Fruit fly (Drosophila melanogaster): ENCODE results near the gene CG14864.

Gene CG14864

DNA sequence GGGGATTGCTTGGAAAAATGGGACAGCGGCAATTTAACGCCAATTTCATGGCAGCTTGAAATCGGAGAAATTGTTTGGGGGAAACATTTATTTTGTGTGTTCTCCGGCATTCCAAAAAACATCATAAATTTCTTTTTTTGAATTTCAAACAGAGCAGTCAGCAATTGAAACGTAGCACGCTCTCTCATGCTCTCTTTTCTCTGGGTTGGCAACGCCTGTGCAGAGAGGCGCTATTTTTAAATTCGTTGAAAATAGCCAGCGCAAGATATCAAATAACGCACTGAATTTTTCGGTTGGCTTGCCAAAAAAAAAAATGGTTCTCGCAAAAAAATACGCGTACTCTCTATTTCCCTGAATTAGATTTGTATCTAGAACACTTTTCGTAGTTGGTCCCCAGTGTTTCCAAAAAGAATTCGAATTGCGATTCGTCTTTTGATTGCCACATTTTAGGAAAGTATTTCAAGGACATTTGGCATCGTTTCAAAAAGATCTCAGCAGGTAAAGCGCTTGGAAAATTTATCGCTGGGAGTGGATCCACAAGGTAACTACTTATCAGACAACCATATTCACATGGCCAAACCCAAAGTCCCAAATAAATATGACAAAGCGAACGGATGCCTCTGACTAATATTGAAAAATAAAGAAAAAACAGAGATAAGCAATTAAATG lies 17.8 kb upstream of the CG14864 start (continued):
- TF ChIP-seq CG8290 (GFP tag; optimal IDR thresholded peaks at IDR 0.05) (no peak), CG8290 (tag; optimal IDR thresholded peaks at IDR 0.05) (peak in 1 of 2 experiments; percentile 29), CG12659 (GFP tag; optimal IDR thresholded peaks at IDR 0.05) (peak; percentile 22), BEAF-32 (GFP tag; optimal IDR thresholded peaks at IDR 0.05) (peak; percentile 10), Hand (GFP tag; optimal IDR thresholded peaks at IDR 0.05) (peak; percentile 25), CG7786 (GFP tag; optimal IDR thresholded peaks at IDR 0.05) (peak; percentile 12), zen (tag; optimal IDR thresholded peaks at IDR 0.05) (peak; percentile 16), CG33213 (GFP tag; optimal IDR thresholded peaks at IDR 0.05) (peak; percentile 30), CG1832 (GFP tag; optimal IDR thresholded peaks at IDR 0.05) (no peak), gfzf (GFP tag; optimal IDR thresholded peaks at IDR 0.05) (peak; percentile 53), row (GFP tag; IDR thresholded peaks at IDR 0.05) (no peak), Mad (GFP tag; optimal IDR thresholded peaks at IDR 0.05) (no peak), crp (GFP tag; optimal IDR thresholded peaks at IDR 0.05) (peak in 1 of 2 experiments; percentile 25), CG17829 (tag; optimal IDR thresholded peaks at IDR 0.05) (peak; percentile 24), p53 (GFP tag; optimal IDR thresholded peaks at IDR 0.05) (peak; percentile 13), trem (tag; optimal IDR thresholded peaks at IDR 0.05) (peak; percentile 37), Trl (optimal IDR thresholded peaks at IDR 0.05) (peak; percentile 44 to 81), Trl (GFP tag; optimal IDR thresholded peaks at IDR 0.05) (peak; percentile 58), grn (GFP tag; optimal IDR thresholded peaks at IDR 0.05) (peak; percentile 60), lab (GFP tag; optimal IDR thresholded peaks at IDR 0.05) (peak; percentile 26), sc (optimal IDR thresholded peaks at IDR 0.05) (no peak), sc (GFP tag; optimal IDR thresholded peaks at IDR 0.05) (no peak), ranshi (GFP tag; IDR thresholded peaks at IDR 0.05) (no peak), pzg (GFP tag; optimal IDR thresholded peaks at IDR 0.05) (peak; percentile 64), CG31388 (GFP tag; optimal IDR thresholded peaks at IDR 0.05) (no peak), stwl (tag; optimal IDR thresholded peaks at IDR 0.05) (peak; percentile 84), CG9609 (GFP tag; optimal IDR thresholded peaks at IDR 0.05) (peak; percentile 32), Dip2 (GFP tag; IDR thresholded peaks at IDR 0.05) (no peak), ftz-f1 (GFP tag; optimal IDR thresholded peaks at IDR 0.05) (peak; percentile 74), sd (tag; optimal IDR thresholded peaks at IDR 0.05) (peak; percentile 84), Blimp-1 (GFP tag; optimal IDR thresholded peaks at IDR 0.05) (no peak), rib (GFP tag; IDR thresholded peaks at IDR 0.05) (no peak), sens (GFP tag) (peak; percentile 61), dan (GFP tag; IDR thresholded peaks at IDR 0.05) (no peak), Myb (GFP tag; optimal IDR thresholded peaks at IDR 0.05) (peak; percentile 71), ken (GFP tag; IDR thresholded peaks at IDR 0.05) (no peak), Sry-δ (GFP tag; optimal IDR thresholded peaks at IDR 0.05) (peak; percentile 25), exex (tag; optimal IDR thresholded peaks at IDR 0.05) (peak; percentile 45), salm (tag; optimal IDR thresholded peaks at IDR 0.05) (no peak), CG30020 (tag; optimal IDR thresholded peaks at IDR 0.05) (peak; percentile 29), Sox100B (GFP tag; optimal IDR thresholded peaks at IDR 0.05) (no peak), Fer2 (tag; optimal IDR thresholded peaks at IDR 0.05) (no peak), Neu2 (GFP tag; optimal IDR thresholded peaks at IDR 0.05; ENCODE audit: borderline replicate concordance) (no peak), CG6654 (GFP tag; optimal IDR thresholded peaks at IDR 0.05) (no peak), Scr (GFP tag; IDR thresholded peaks at IDR 0.05; ENCODE audit: partially characterized antibody) (no peak), CG12391 (tag; optimal IDR thresholded peaks at IDR 0.05) (no peak), CG10979 (tag; optimal IDR thresholded peaks at IDR 0.05) (no peak), CG1792 (GFP tag; optimal IDR thresholded peaks at IDR 0.05) (peak; percentile 8), Med (GFP tag) (peak; percentile 70), CG2712 (tag; optimal IDR thresholded peaks at IDR 0.05) (peak; percentile 21)

Data from whole organism, embryonic.